Worm (Caenorhabditis elegans): ENCODE data around the gene thoc-1.

The thoc-1 gene

ce11 chrII:751850-752249, 49.9 kb downstream of the thoc-1 start:
- TF ChIP-seq lim-7 (GFP tag; IDR thresholded peaks at IDR 0.05), result 0 out of 2 replicates have a peak, but pooled peaks have one; percentile 16
- TF ChIP-seq D1046.2 (GFP tag; IDR thresholded peaks at IDR 0.05), result no peak
- 0 out of 2 replicates have a peak, but pooled peaks have one; percentile 18 for TF ChIP-seq lin-38 (GFP tag; IDR thresholded peaks at IDR 0.05)

ce11 chrII:753469-753868, 51.6 kb downstream of the thoc-1 start:
- TF ChIP-seq mep-1 (tag; optimal IDR thresholded peaks at IDR 0.05) (no peak), nhr-10 (tag; optimal IDR thresholded peaks at IDR 0.05) (no peak), lin-39 (tag; optimal IDR thresholded peaks at IDR 0.05) (no peak)

- TF ChIP-seq lin-38 (GFP tag; IDR thresholded peaks at IDR 0.05), result 0 out of 2 replicates have a peak, but pooled peaks have one; percentile 14
- 0 out of 2 replicates have a peak, but pooled peaks have one; percentile 15 for TF ChIP-seq pha-4 (GFP tag; IDR thresholded peaks at IDR 0.05)
- TF ChIP-seq pha-4 (tag; optimal IDR thresholded peaks at IDR 0.05), result no peak
- TF ChIP-seq unc-130 (GFP tag; optimal IDR thresholded peaks at IDR 0.05), result no peak
These were observed 53.1 kb downstream of the thoc-1 start for ce11 chrII:754971-755370.

- TF ChIP-seq hmg-1.1 (GFP tag; IDR thresholded peaks at IDR 0.05) (no peak), saeg-2 (GFP tag; IDR thresholded peaks at IDR 0.05) (no peak), dpl-1 (GFP tag; optimal IDR thresholded peaks at IDR 0.05) (no peak), jun-1 (tag; optimal IDR thresholded peaks at IDR 0.05) (no peak), ceh-82 (tag; optimal IDR thresholded peaks at IDR 0.05) (no peak), ceh-28 (tag; optimal IDR thresholded peaks at IDR 0.05) (peak; percentile 88), ama-1 (optimal IDR thresholded peaks at IDR 0.05) (no peak), Y75B8A.6 (GFP tag; IDR thresholded peaks at IDR 0.05) (no peak)
These were observed 54.3 kb downstream of the thoc-1 start for ce11 chrII:756161-756560.

ce11 chrII:757224-757623, 55.3 kb downstream of the thoc-1 start:
- no peak for TF ChIP-seq lim-7 (GFP tag; IDR thresholded peaks at IDR 0.05)
- TF ChIP-seq aha-1 (tag), result peak; percentile 92

Measured in whole organism, L4 larva.